Worm (Caenorhabditis elegans) whole organism, L4/young adult: ENCODE results near the gene K12D12.4.

ENCODE experiments used
- W03F9.2 ChIP-seq: fragments of 150-350 bp; optimal IDR thresholded peaks from 2 replicates; lab custom pipeline; 2014; ENCODE audit warnings: missing biosample characterization, missing genetic modification characterization
- dao-5 ChIP-seq: sonication (generic microtip); optimal IDR thresholded peaks from 2 replicates; lab custom pipeline; 2016; ENCODE audit warnings: missing genotype, missing genetic modification characterization, moderate library complexity, missing compliant biosample characterization
- him-1 ChIP-seq: sonication (generic microtip); optimal IDR thresholded peaks from 2 replicates; lab custom pipeline; 2016; ENCODE audit warnings: missing genotype, missing genetic modification reagents, missing genetic modification characterization, missing compliant biosample characterization

The K12D12.4 gene

ce11 chrII:11844984-11845383 is 20.6 kb downstream of the K12D12.4 start:
- no peak for TF ChIP-seq W03F9.2
- no peak for TF ChIP-seq him-1 (tag; lab: Kevin White, UChicago)
- no peak for TF ChIP-seq dao-5 (tag; lab: Kevin White, UChicago)

ce11 chrII:11844072-11844471 is 21.5 kb downstream of the K12D12.4 start:
- TF ChIP-seq dao-5 (tag; lab: Kevin White, UChicago) (no peak), him-1 (tag; lab: Kevin White, UChicago) (no peak), W03F9.2 (no peak)

- no peak for TF ChIP-seq him-1 (tag; lab: Kevin White, UChicago)
- TF ChIP-seq W03F9.2, result no peak
- no peak for TF ChIP-seq dao-5 (tag; lab: Kevin White, UChicago)
Measured at ce11 chrII:11843441-11843840, 22.1 kb downstream of the K12D12.4 start.

ce11 chrII:11842766-11843165 is 22.8 kb downstream of the K12D12.4 start:
- TF ChIP-seq him-1 (tag; lab: Kevin White, UChicago) (no peak), W03F9.2 (no peak)

- TF ChIP-seq him-1 (tag; lab: Kevin White, UChicago) (no peak), dao-5 (tag; lab: Kevin White, UChicago) (no peak), W03F9.2 (no peak)
Measured at ce11 chrII:11842317-11842716, 23.2 kb downstream of the K12D12.4 start, which contains the start of gene T27D12.1. Gene T27D12.1, plus strand, starts transcription at chrII:11842617.

ce11 chrII:11841653-11842052 is 23.9 kb downstream of the K12D12.4 start:
- TF ChIP-seq him-1 (tag; lab: Kevin White, UChicago) (no peak), dao-5 (tag; lab: Kevin White, UChicago) (no peak), W03F9.2 (no peak)

- TF ChIP-seq dao-5 (tag; lab: Kevin White, UChicago) (no peak), him-1 (tag; lab: Kevin White, UChicago) (no peak), W03F9.2 (no peak)
Measured at ce11 chrII:11839116-11839515, 26.4 kb downstream of the K12D12.4 start.

- TF ChIP-seq him-1 (tag; lab: Kevin White, UChicago) (no peak), W03F9.2 (no peak), dao-5 (tag; lab: Kevin White, UChicago) (no peak)
Measured at ce11 chrII:11838353-11838752, 27.2 kb downstream of the K12D12.4 start.

ce11 chrII:11836554-11837218 is 28.9 kb downstream of the K12D12.4 start:
- no peak for TF ChIP-seq dao-5 (tag; lab: Kevin White, UChicago)
- no peak for TF ChIP-seq him-1 (tag; lab: Kevin White, UChicago)
- no peak for TF ChIP-seq W03F9.2

ce11 chrII:11835208-11835607 is 30.3 kb downstream of the K12D12.4 start, which contains the start of gene T27D12.6:
Gene T27D12.6, plus strand, starts transcription at chrII:11835508.
- no peak for TF ChIP-seq W03F9.2
- TF ChIP-seq dao-5 (tag; lab: Kevin White, UChicago), result no peak
- no peak for TF ChIP-seq him-1 (tag; lab: Kevin White, UChicago)

- TF ChIP-seq dao-5 (tag; lab: Kevin White, UChicago) (no peak), W03F9.2 (no peak), him-1 (tag; lab: Kevin White, UChicago) (no peak)
Measured at ce11 chrII:11832475-11832874, 33.1 kb downstream of the K12D12.4 start, which contains the start of gene clec-144. Gene clec-144, minus strand, starts transcription at chrII:11832575.

ce11 chrII:11830601-11831000 is 34.9 kb downstream of the K12D12.4 start:
- TF ChIP-seq him-1 (tag; lab: Kevin White, UChicago) (no peak), dao-5 (tag; lab: Kevin White, UChicago) (no peak), W03F9.2 (no peak)

- no peak for TF ChIP-seq W03F9.2
- TF ChIP-seq him-1 (tag; lab: Kevin White, UChicago), result no peak
- TF ChIP-seq dao-5 (tag; lab: Kevin White, UChicago), result no peak
Measured at ce11 chrII:11829920-11830319, 35.6 kb downstream of the K12D12.4 start, which contains the start of gene pes-5. Gene pes-5, minus strand, starts transcription at chrII:11830020.

- no peak for TF ChIP-seq him-1 (tag; lab: Kevin White, UChicago)
- TF ChIP-seq dao-5 (tag; lab: Kevin White, UChicago), result no peak
- no peak for TF ChIP-seq W03F9.2
Measured at ce11 chrII:11823566-11824308, 41.8 kb downstream of the K12D12.4 start, which contains the start of gene Y6D1A.1. Gene Y6D1A.1, minus strand, starts transcription at chrII:11823616.
